Fruit fly (Drosophila melanogaster): ENCODE results near the gene TpnC25D.

dm6 chr2L:5228581-5229077, 12.1 kb downstream of the TpnC25D start:
- TF ChIP-seq EcR (GFP tag; optimal IDR thresholded peaks at IDR 0.05) (no peak), CG8301 (tag; optimal IDR thresholded peaks at IDR 0.05) (no peak), Pif1B (GFP tag; optimal IDR thresholded peaks at IDR 0.05) (no peak)
